Fruit fly (Drosophila melanogaster) whole organism, prepupa: Measurements from ENCODE around the gene PEK.
A peak's percentile ranks its signal among the peaks of the same experiment; 100 is the strongest.

ENCODE experiments used
- CG11762 ChIP-seq: fragments of 200-800 bp; sonication (Bioruptor generic); optimal IDR thresholded peaks from 3 replicates; lab custom pipeline; 2016; ENCODE audit warnings: missing biosample characterization, missing genetic modification characterization; ENCODE audit not compliant: insufficient read depth
- CG11902 ChIP-seq: fragments of 200-800 bp; sonication (Bioruptor generic); optimal IDR thresholded peaks from 3 replicates; lab custom pipeline; 2016; ENCODE audit warnings: missing biosample characterization, missing genetic modification characterization
- CG15336 ChIP-seq: fragments of 200-800 bp; sonication (Bioruptor generic); IDR thresholded peaks from 2 replicates; pipeline ENCODE4 v1.3.6; 2022; ENCODE audit warnings: missing biosample characterization, missing genetic modification characterization
- CG1621 ChIP-seq: fragments of 200-800 bp; sonication (Bioruptor generic); optimal IDR thresholded peaks from 3 replicates; lab custom pipeline; 2018; ENCODE audit warnings: missing biosample characterization, mild to moderate bottlenecking, missing genetic modification characterization
- CG31627 ChIP-seq: fragments of 200-800 bp; sonication (Bioruptor generic); optimal IDR thresholded peaks from 3 replicates; lab custom pipeline; 2016; ENCODE audit warnings: missing biosample characterization, missing genetic modification characterization
- CG32006 ChIP-seq: fragments of 200-800 bp; sonication (Bioruptor generic); optimal IDR thresholded peaks from 3 replicates; lab custom pipeline; 2017; ENCODE audit warnings: missing biosample characterization, mild to moderate bottlenecking, missing genetic modification characterization
- CG34406 ChIP-seq: fragments of 200-800 bp; sonication (Bioruptor generic); optimal IDR thresholded peaks from 3 replicates; lab custom pipeline; 2016; ENCODE audit warnings: missing biosample characterization, missing genetic modification characterization
- CG4318 ChIP-seq: fragments of 200-800 bp; sonication (Bioruptor generic); optimal IDR thresholded peaks from 3 replicates; lab custom pipeline; 2017; ENCODE audit warnings: missing biosample characterization, mild to moderate bottlenecking, missing genetic modification characterization
- CG6163 ChIP-seq: fragments of 200-800 bp; sonication (Bioruptor generic); IDR thresholded peaks from 3 replicates; pipeline ENCODE4 v1.3.6; 2022; ENCODE audit warnings: missing biosample characterization, missing genetic modification characterization
- CG6276 ChIP-seq: fragments of 200-800 bp; sonication (Bioruptor generic); optimal IDR thresholded peaks from 2 replicates; lab custom pipeline; 2017; ENCODE audit warnings: missing biosample characterization, mild to moderate bottlenecking, missing genetic modification characterization
- CG6792 ChIP-seq: fragments of 200-800 bp; sonication (Bioruptor generic); optimal IDR thresholded peaks from 3 replicates; lab custom pipeline; 2016; ENCODE audit warnings: missing biosample characterization, missing genetic modification characterization
- CG6808 ChIP-seq: fragments of 200-800 bp; sonication (Bioruptor generic); optimal IDR thresholded peaks from 3 replicates; lab custom pipeline; 2017; ENCODE audit warnings: missing biosample characterization, missing genetic modification characterization, mild to moderate bottlenecking, moderate library complexity, missing genetic modification reagents
- CG7368 ChIP-seq: fragments of 200-800 bp; sonication (Bioruptor generic); optimal IDR thresholded peaks from 3 replicates; lab custom pipeline; 2016; ENCODE audit warnings: missing biosample characterization, missing genetic modification characterization
- CG8119 ChIP-seq: fragments of 200-800 bp; sonication (Bioruptor generic); IDR thresholded peaks from 3 replicates; pipeline ENCODE4 v1.3.6; 2022; ENCODE audit warnings: missing biosample characterization, missing genetic modification characterization
- CG8632 ChIP-seq: fragments of 200-800 bp; sonication (Bioruptor generic); optimal IDR thresholded peaks from 3 replicates; lab custom pipeline; 2016; ENCODE audit warnings: missing biosample characterization, missing genetic modification characterization
- Eip75B ChIP-seq: fragments of 200-800 bp; sonication (Bioruptor generic); optimal IDR thresholded peaks from 3 replicates; lab custom pipeline; 2016; ENCODE audit warnings: missing biosample characterization, missing genetic modification characterization
- Eip78C ChIP-seq: fragments of 200-800 bp; sonication (Bioruptor generic); peaks from one replicate; lab custom pipeline; 2016; ENCODE audit warnings: missing biosample characterization, missing genetic modification characterization
- Eip93F ChIP-seq: fragments of 200-800 bp; sonication (Bioruptor generic); optimal IDR thresholded peaks from 2 replicates; lab custom pipeline; 2016; ENCODE audit warnings: missing biosample characterization, mild to moderate bottlenecking, missing genetic modification characterization
- Ets21C ChIP-seq: fragments of 200-800 bp; sonication (Bioruptor generic); optimal IDR thresholded peaks from 3 replicates; lab custom pipeline; 2016; ENCODE audit warnings: missing biosample characterization, missing genetic modification characterization
- Gug ChIP-seq: fragments of 200-800 bp; sonication (Bioruptor generic); IDR thresholded peaks from 2 replicates; pipeline ENCODE4 v1.3.6; 2022; ENCODE audit warnings: missing biosample characterization, missing genetic modification characterization
- Hr4 ChIP-seq: fragments of 200-800 bp; sonication (Bioruptor generic); optimal IDR thresholded peaks from 3 replicates; lab custom pipeline; 2016; ENCODE audit warnings: missing biosample characterization, missing genetic modification characterization
- Met ChIP-seq: fragments of 200-800 bp; sonication (Bioruptor generic); optimal IDR thresholded peaks from 3 replicates; lab custom pipeline; 2016; ENCODE audit warnings: missing biosample characterization, missing genetic modification characterization
- Smox ChIP-seq: fragments of 200-800 bp; sonication (Bioruptor generic); optimal IDR thresholded peaks from 3 replicates; lab custom pipeline; 2016; ENCODE audit warnings: missing biosample characterization, missing genetic modification characterization
- Sox14 ChIP-seq: fragments of 200-800 bp; sonication (Bioruptor generic); optimal IDR thresholded peaks from 3 replicates; lab custom pipeline; 2016; ENCODE audit warnings: missing biosample characterization, missing genetic modification characterization
- Sox15 ChIP-seq: fragments of 200-800 bp; sonication (Bioruptor generic); optimal IDR thresholded peaks from 3 replicates; lab custom pipeline; 2016; ENCODE audit warnings: missing biosample characterization, missing genetic modification characterization
- achi ChIP-seq: fragments of 200-800 bp; sonication (Bioruptor generic); optimal IDR thresholded peaks from 3 replicates; lab custom pipeline; 2016; ENCODE audit warnings: missing biosample characterization, missing genetic modification characterization
- acj6 ChIP-seq: fragments of 200-800 bp; sonication (Bioruptor generic); optimal IDR thresholded peaks from 3 replicates; lab custom pipeline; 2016; ENCODE audit warnings: missing biosample characterization, missing genetic modification characterization
- dsx ChIP-seq: fragments of 200-800 bp; optimal IDR thresholded peaks from 3 replicates; lab custom pipeline; 2019; ENCODE audit warnings: missing biosample characterization, mild to moderate bottlenecking, missing genetic modification characterization, moderate library complexity; ENCODE audit not compliant: poor library complexity, severe bottlenecking
- eg ChIP-seq: fragments of 200-800 bp; sonication (Bioruptor generic); IDR thresholded peaks from 3 replicates; pipeline ENCODE4 v1.3.6; 2022; ENCODE audit warnings: missing biosample characterization, missing genetic modification characterization
- esn ChIP-seq: fragments of 200-800 bp; sonication (Bioruptor generic); optimal IDR thresholded peaks from 2 replicates; lab custom pipeline; 2016; ENCODE audit warnings: missing biosample characterization, mild to moderate bottlenecking, missing genetic modification characterization, moderate library complexity
- fd59A ChIP-seq: fragments of 200-800 bp; sonication (Bioruptor generic); optimal IDR thresholded peaks from 2 replicates; lab custom pipeline; 2017; ENCODE audit warnings: missing biosample characterization, mild to moderate bottlenecking, missing genetic modification characterization, missing genetic modification reagents
- fd85E ChIP-seq: fragments of 200-800 bp; sonication (Bioruptor generic); optimal IDR thresholded peaks from 3 replicates; lab custom pipeline; 2016; ENCODE audit warnings: missing biosample characterization, missing genetic modification characterization
- fkh ChIP-seq: fragments of 200-800 bp; sonication (Bioruptor generic); optimal IDR thresholded peaks from 3 replicates; lab custom pipeline; 2017; ENCODE audit warnings: missing biosample characterization, mild to moderate bottlenecking, missing genetic modification characterization, moderate library complexity
- lz ChIP-seq: fragments of 200-800 bp; sonication (Bioruptor generic); optimal IDR thresholded peaks from 3 replicates; lab custom pipeline; 2016; ENCODE audit warnings: missing biosample characterization, missing genetic modification characterization
- net ChIP-seq: fragments of 200-800 bp; sonication (Bioruptor generic); optimal IDR thresholded peaks from 3 replicates; lab custom pipeline; 2016; ENCODE audit warnings: missing biosample characterization, missing genetic modification characterization
- pdm3 ChIP-seq: fragments of 200-800 bp; sonication (Bioruptor generic); optimal IDR thresholded peaks from 3 replicates; lab custom pipeline; 2016; ENCODE audit warnings: missing biosample characterization, missing genetic modification characterization
- salr ChIP-seq, 2 experiments: fragments of 200-800 bp; sonication (Bioruptor generic); optimal IDR thresholded peaks; 3 replicates each; lab custom pipeline; 2016 to 2018; ENCODE audit warnings: missing biosample characterization in 2 of 2, missing genetic modification characterization in 2 of 2, mild to moderate bottlenecking in 1 of 2
- spab ChIP-seq: fragments of 200-800 bp; sonication (Bioruptor generic); optimal IDR thresholded peaks from 2 replicates; lab custom pipeline; 2017; ENCODE audit warnings: missing biosample characterization, mild to moderate bottlenecking, missing genetic modification characterization, missing genetic modification reagents
- topi ChIP-seq: fragments of 200-800 bp; sonication (Bioruptor generic); optimal IDR thresholded peaks from 3 replicates; lab custom pipeline; 2016; ENCODE audit warnings: missing biosample characterization, missing genetic modification characterization
- vri ChIP-seq: fragments of 200-800 bp; sonication (Bioruptor generic); optimal IDR thresholded peaks from 3 replicates; lab custom pipeline; 2016; ENCODE audit warnings: missing biosample characterization, mild to moderate bottlenecking, missing genetic modification characterization

PEK gene

DNA sequence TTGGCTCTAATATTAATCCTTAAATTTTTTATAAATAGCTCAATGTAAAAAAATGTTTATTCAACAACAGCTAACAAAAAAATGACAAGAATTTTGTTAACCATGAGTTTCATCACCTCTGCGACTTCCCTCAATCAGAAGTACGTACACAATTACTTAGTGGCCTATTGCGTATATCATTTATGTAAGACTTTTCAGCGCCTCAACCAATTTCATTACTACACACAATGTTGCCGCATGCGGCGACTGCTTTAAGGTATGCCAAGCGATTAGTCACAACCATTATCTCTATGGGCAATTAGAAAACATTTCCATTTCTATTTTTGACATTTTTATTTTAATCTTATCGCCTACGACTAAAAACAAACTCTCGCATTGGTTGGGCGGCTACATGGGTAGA lies 5.9 kb downstream of the PEK start:
- no peak for TF ChIP-seq Eip93F (GFP tag; lab: Kevin White, UChicago)
- TF ChIP-seq fd59A (GFP tag; lab: Kevin White, UChicago) = no peak
- TF ChIP-seq net (GFP tag; lab: Kevin White, UChicago) = no peak
- TF ChIP-seq achi (GFP tag; lab: Kevin White, UChicago) = no peak
- peak; percentile 18 for TF ChIP-seq vri (GFP tag; lab: Kevin White, UChicago)
- TF ChIP-seq CG6276 (GFP tag; lab: Kevin White, UChicago) = no peak
- no peak for TF ChIP-seq pdm3 (GFP tag; lab: Kevin White, UChicago)
- TF ChIP-seq CG32006 (GFP tag; lab: Kevin White, UChicago) = no peak
- TF ChIP-seq, all 60 proteins: peak for 1

DNA sequence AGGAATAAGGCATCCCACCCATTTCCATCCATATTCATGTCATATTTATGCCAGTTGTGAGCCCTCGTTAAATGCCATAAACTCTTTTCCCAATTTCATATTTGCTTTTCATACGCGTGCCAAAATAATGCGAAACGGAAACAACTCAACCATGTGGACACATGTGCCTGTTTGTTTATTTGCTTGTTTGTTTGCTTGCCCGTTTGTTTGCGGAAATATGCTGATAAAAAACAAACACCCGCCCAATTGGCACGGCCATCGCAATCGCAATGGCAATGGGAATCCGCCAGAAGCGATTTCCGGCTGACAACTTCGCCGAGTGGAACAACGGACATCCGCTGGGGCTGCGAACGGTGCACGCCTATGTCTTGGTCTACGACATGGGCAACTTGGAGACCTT lies 10.2 kb downstream of the PEK start:
- no peak for TF ChIP-seq Eip93F (GFP tag; lab: Kevin White, UChicago)
- TF ChIP-seq vri (GFP tag; lab: Kevin White, UChicago) = peak; percentile 13
- TF ChIP-seq CG7368 = no peak
- peak; percentile 50 for TF ChIP-seq Eip78C (GFP tag; lab: Kevin White, UChicago)
- TF ChIP-seq, all 60 proteins: peak for 2

DNA sequence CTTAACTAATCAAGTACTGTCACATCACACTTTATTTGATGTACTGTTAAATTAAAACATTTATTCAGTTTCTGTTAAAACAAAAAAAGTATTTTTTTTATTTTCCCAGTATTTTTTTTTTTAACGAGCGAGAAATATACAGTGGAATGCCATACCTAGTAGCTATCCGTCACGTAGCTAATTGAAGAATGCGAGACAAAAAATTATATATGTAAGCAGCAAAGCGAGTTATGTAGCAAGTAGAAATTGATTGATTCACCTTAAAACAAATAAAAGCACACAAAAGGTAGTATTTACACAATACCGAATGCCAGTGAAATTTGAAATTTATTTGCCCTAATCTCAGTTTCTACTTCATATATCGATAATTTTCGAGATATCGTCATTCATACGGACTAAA lies 25.8 kb downstream of the PEK start:
- peak; percentile 65 for TF ChIP-seq fkh (GFP tag; lab: Kevin White, UChicago)
- peak; percentile 24 for TF ChIP-seq Sox14 (GFP tag; lab: Kevin White, UChicago)
- TF ChIP-seq Smox (GFP tag; lab: Kevin White, UChicago) = no peak

DNA sequence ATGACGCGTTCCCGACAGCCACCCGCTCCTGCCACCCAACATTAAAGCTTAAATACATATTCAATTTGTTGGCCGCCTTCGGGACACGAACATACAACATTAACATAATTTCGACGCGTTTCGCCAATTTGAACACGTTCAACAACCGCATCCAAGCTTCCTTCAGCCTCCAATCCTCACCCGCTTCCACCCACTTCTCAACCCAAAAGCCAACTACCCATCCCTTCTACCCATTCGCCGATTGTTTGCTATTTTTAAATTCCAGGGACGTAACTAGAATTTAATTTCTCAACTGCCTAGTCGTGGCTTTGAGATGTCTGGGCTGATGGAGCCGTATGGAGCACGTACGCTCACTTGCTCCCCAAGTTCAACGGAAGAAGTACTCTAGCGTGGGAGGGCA lies 34.8 kb downstream of the PEK start:
- TF ChIP-seq CG34406 (GFP tag; lab: Kevin White, UChicago) (no peak), CG6792 (GFP tag; lab: Kevin White, UChicago) (no peak), CG11902 (no peak), CG31627 (GFP tag; lab: Kevin White, UChicago) (no peak)

DNA sequence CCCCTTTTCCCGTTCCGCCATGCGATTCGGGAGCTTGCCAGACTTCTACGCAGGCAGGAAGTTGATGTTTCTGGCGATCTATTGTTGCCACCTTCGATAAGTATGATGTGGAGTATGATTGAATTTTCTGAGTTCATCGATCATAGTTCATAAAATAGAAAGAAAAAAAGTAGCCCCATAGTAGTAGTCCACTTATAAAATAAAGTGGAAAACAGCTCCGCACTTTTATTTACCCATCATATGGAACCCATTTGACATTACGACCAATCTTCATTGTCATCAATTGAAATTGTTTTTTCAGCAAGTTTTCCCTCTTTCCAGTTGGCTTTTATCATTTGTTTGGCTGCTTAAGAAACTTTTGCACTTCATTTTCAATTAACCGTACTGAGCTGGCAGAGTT lies 37.4 kb downstream of the PEK start, which contains the start of gene CG12147:
Gene CG12147 (minus strand): TSS at position 101 of the 400 bp plus-strand sequence.
- TF ChIP-seq salr (GFP tag; optimal IDR thresholded peaks at IDR 0.05; lab: Kevin White, UChicago) (no peak), spab (GFP tag; lab: Kevin White, UChicago) (no peak), esn (GFP tag; lab: Kevin White, UChicago) (no peak), Hr4 (GFP tag; lab: Kevin White, UChicago) (no peak), CG11762 (no peak), CG6163 (GFP tag; lab: Robert Waterston, UW) (no peak), lz (GFP tag; lab: Kevin White, UChicago) (no peak), fd85E (GFP tag; lab: Kevin White, UChicago) (no peak), CG4318 (GFP tag; lab: Kevin White, UChicago) (no peak), CG6808 (no peak), Sox15 (no peak), Smox (GFP tag; lab: Kevin White, UChicago) (no peak), Eip93F (GFP tag; lab: Kevin White, UChicago) (no peak)
- TF ChIP-seq, all 60 proteins: peak for 0

DNA sequence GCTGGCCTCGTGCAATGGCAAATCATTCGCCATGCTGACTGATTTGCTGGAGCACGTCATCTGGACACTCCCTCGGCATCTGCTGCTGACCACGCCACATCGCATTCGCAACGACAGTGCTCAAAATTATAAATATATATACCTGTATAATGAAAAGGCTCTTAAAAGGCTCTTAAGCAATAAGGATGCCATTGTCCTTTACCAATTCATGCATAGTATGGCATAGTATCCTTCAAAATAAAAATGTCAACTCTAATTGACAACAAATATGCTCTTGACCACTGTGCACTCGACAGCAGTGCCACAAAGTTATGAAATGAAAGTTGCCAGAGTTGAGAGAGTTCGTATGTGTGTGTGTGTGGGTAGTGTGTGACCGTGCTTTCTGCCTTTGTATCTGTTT lies 42.4 kb downstream of the PEK start:
- no peak for TF ChIP-seq Gug (GFP tag; lab: Robert Waterston, UW)
- TF ChIP-seq CG8119 (GFP tag; lab: Robert Waterston, UW) = peak; percentile 51; the same call in 1 of the 3 replicates
- no peak for TF ChIP-seq Sox15
- peak; percentile 38 for TF ChIP-seq CG32006 (GFP tag; lab: Kevin White, UChicago)
- peak; percentile 31 for TF ChIP-seq pdm3 (GFP tag; lab: Kevin White, UChicago)
- TF ChIP-seq CG8632 (GFP tag; lab: Kevin White, UChicago) = no peak
- TF ChIP-seq Eip78C (GFP tag; lab: Kevin White, UChicago) = peak; percentile 75
- TF ChIP-seq fkh (GFP tag; lab: Kevin White, UChicago) = no peak
- TF ChIP-seq CG4318 (GFP tag; lab: Kevin White, UChicago) = peak; percentile 26
- TF ChIP-seq CG34406 (GFP tag; lab: Kevin White, UChicago) = peak; percentile 8
- TF ChIP-seq salr (GFP tag; optimal IDR thresholded peaks at IDR 0.05; lab: Kevin White, UChicago) = no peak
- TF ChIP-seq Ets21C (GFP tag; lab: Kevin White, UChicago) = no peak
- peak; percentile 26 for TF ChIP-seq achi (GFP tag; lab: Kevin White, UChicago)
- peak; percentile 16 for TF ChIP-seq Smox (GFP tag; lab: Kevin White, UChicago)
- TF ChIP-seq Eip75B (GFP tag; lab: Kevin White, UChicago) = no peak
- peak; percentile 56; the same call in 1 of the 3 replicates for TF ChIP-seq eg (GFP tag; lab: Robert Waterston, UW)
- peak; percentile 10 for TF ChIP-seq Met
- TF ChIP-seq fd59A (GFP tag; lab: Kevin White, UChicago) = no peak
- TF ChIP-seq acj6 (GFP tag; lab: Kevin White, UChicago) = peak; percentile 29
- TF ChIP-seq CG15336 (GFP tag; lab: Robert Waterston, UW) = peak; percentile 48
- TF ChIP-seq topi (GFP tag; lab: Kevin White, UChicago) = peak; percentile 56
- TF ChIP-seq dsx (GFP tag; lab: Kevin White, UChicago) = peak; percentile 15
- no peak for TF ChIP-seq CG1621 (tag; lab: Kevin White, UChicago)
- peak; percentile 62 for TF ChIP-seq Hr4 (GFP tag; lab: Kevin White, UChicago)
- TF ChIP-seq CG6276 (GFP tag; lab: Kevin White, UChicago) = peak; percentile 31
